Worm (Caenorhabditis elegans) whole organism, L4 larva: Measurements from ENCODE around the gene aex-4.

ENCODE experiments used
- T20F7.1 ChIP-seq: fragments of 200-800 bp; sonication (Bioruptor generic); optimal IDR thresholded peaks from 2 replicates; lab custom pipeline; 2018; ENCODE audit warnings: mild to moderate bottlenecking, missing genetic modification characterization, missing compliant biosample characterization
- T26A8.4 ChIP-seq: fragments of 200-800 bp; sonication (Bioruptor generic); IDR thresholded peaks from 2 replicates; pipeline ENCODE4 v1.3.6; 2022; ENCODE audit warnings: missing genetic modification characterization, missing compliant biosample characterization
- aha-1 ChIP-seq: fragments of 150-350 bp; peaks from one replicate; lab custom pipeline; 2014; ENCODE audit warnings: missing biosample characterization, missing genetic modification characterization
- arid-1 ChIP-seq: fragments of 200-800 bp; sonication (Bioruptor generic); conservative IDR thresholded peaks from 2 replicates; pipeline ENCODE4 v1.3.6; 2022; ENCODE audit warnings: missing genetic modification reagents, missing genetic modification characterization, missing compliant biosample characterization
- ceh-44 ChIP-seq: fragments of 200-800 bp; sonication (Bioruptor generic); IDR thresholded peaks from 2 replicates; pipeline ENCODE4 v1.3.6; 2022; ENCODE audit warnings: missing genetic modification reagents, missing genetic modification characterization, missing compliant biosample characterization
- ceh-62 ChIP-seq: sonication (generic microtip); optimal IDR thresholded peaks from 2 replicates; lab custom pipeline; 2017; ENCODE audit warnings: missing biosample characterization, missing genetic modification characterization
- daf-16 ChIP-seq, 3 experiments: sonication (generic microtip); optimal IDR thresholded peaks; 2 replicates each; lab custom pipeline; 2016 to 2017; ENCODE audit warnings: missing genetic modification characterization in 3 of 3, missing genetic modification reagents in 3 of 3, mild to moderate bottlenecking in 2 of 3, missing compliant biosample characterization in 2 of 3, missing biosample characterization in 1 of 3, moderate library complexity in 1 of 3
- daf-8 ChIP-seq: fragments of 200-800 bp; sonication (Bioruptor generic); IDR thresholded peaks from 2 replicates; pipeline ENCODE4 v1.3.6; 2022; ENCODE audit warnings: missing genetic modification characterization, missing compliant biosample characterization
- dmd-6 ChIP-seq: fragments of 200-800 bp; sonication (Bioruptor generic); IDR thresholded peaks from 2 replicates; pipeline ENCODE4 v1.3.6; 2022; ENCODE audit warnings: missing genetic modification reagents, missing genetic modification characterization, missing compliant biosample characterization
- fkh-10 ChIP-seq: fragments of 150-350 bp; optimal IDR thresholded peaks from 2 replicates; lab custom pipeline; 2014; ENCODE audit warnings: missing biosample characterization, missing genetic modification reagents, missing genetic modification characterization
- gei-8 ChIP-seq: fragments of 200-800 bp; sonication (Bioruptor generic); optimal IDR thresholded peaks from 2 replicates; lab custom pipeline; 2018; ENCODE audit warnings: mild to moderate bottlenecking, missing genetic modification characterization, missing compliant biosample characterization
- hif-1 ChIP-seq, 2 experiments: sonication (generic microtip); optimal IDR thresholded peaks; 2 replicates each; lab custom pipeline; 2016 to 2017; ENCODE audit warnings: missing compliant biosample characterization in 2 of 2, missing genetic modification characterization in 2 of 2, missing genetic modification reagents in 2 of 2, missing genotype in 2 of 2, mild to moderate bottlenecking in 1 of 2
- hlh-11 ChIP-seq: fragments of 200-800 bp; sonication (Bioruptor generic); optimal IDR thresholded peaks from 2 replicates; lab custom pipeline; 2018; ENCODE audit warnings: mild to moderate bottlenecking, missing genetic modification characterization, missing compliant biosample characterization
- hlh-30 ChIP-seq: sonication (generic microtip); optimal IDR thresholded peaks from 2 replicates; lab custom pipeline; 2017; ENCODE audit warnings: antibody characterized with exemption, mild to moderate bottlenecking, missing genetic modification characterization, missing compliant biosample characterization; ENCODE audit not compliant: insufficient read depth
- hmg-1.1 ChIP-seq: fragments of 200-800 bp; sonication (Bioruptor generic); IDR thresholded peaks from 2 replicates; pipeline ENCODE4 v1.3.6; 2022; ENCODE audit warnings: missing genetic modification reagents, missing genetic modification characterization, missing compliant biosample characterization
- lin-1 ChIP-seq: fragments of 200-800 bp; sonication (Bioruptor generic); IDR thresholded peaks from 2 replicates; pipeline ENCODE4 v1.3.6; 2022; ENCODE audit warnings: missing genetic modification reagents, missing genetic modification characterization, missing compliant biosample characterization
- lin-13 ChIP-seq: fragments of 150-350 bp; optimal IDR thresholded peaks from 2 replicates; lab custom pipeline; 2014; ENCODE audit warnings: missing biosample characterization, missing genetic modification reagents, missing genetic modification characterization
- lin-29 ChIP-seq: fragments of 200-800 bp; sonication (Bioruptor generic); IDR thresholded peaks from 2 replicates; pipeline ENCODE4 v1.3.6; 2022; ENCODE audit warnings: missing genetic modification reagents, missing genetic modification characterization, missing compliant biosample characterization
- lin-38 ChIP-seq: fragments of 200-800 bp; sonication (Bioruptor generic); IDR thresholded peaks from 2 replicates; pipeline ENCODE4 v1.3.6; 2022; ENCODE audit warnings: missing genetic modification reagents, missing genetic modification characterization, missing compliant biosample characterization
- lin-39 ChIP-seq: fragments of 150-350 bp; optimal IDR thresholded peaks from 2 replicates; lab custom pipeline; 2014; ENCODE audit warnings: missing biosample characterization, missing genetic modification reagents, missing genetic modification characterization
- mdl-1 ChIP-seq, 2 experiments: fragments of 150-350 bp in 1 of 2; sonication (generic microtip) in 1 of 2; optimal IDR thresholded peaks; 2 replicates each; lab custom pipeline; 2014 to 2017; ENCODE audit warnings: missing biosample characterization in 2 of 2, missing genetic modification characterization in 2 of 2
- mdt-29 ChIP-seq: fragments of 200-800 bp; sonication (Bioruptor generic); IDR thresholded peaks from 2 replicates; pipeline ENCODE4 v1.3.6; 2022; ENCODE audit warnings: missing genetic modification reagents, missing genetic modification characterization, missing compliant biosample characterization
- mep-1 ChIP-seq: fragments of 150-350 bp; sonication (generic microtip); optimal IDR thresholded peaks from 3 replicates; lab custom pipeline; 2014; ENCODE audit warnings: missing biosample characterization, missing genetic modification characterization
- mes-2 ChIP-seq: sonication (generic microtip); optimal IDR thresholded peaks from 2 replicates; lab custom pipeline; 2016; ENCODE audit warnings: missing genotype, mild to moderate bottlenecking, missing genetic modification characterization, missing compliant biosample characterization; ENCODE audit not compliant: poor library complexity, severe bottlenecking
- nhr-10 ChIP-seq: fragments of 150-350 bp; optimal IDR thresholded peaks from 2 replicates; lab custom pipeline; 2014; ENCODE audit warnings: missing biosample characterization, missing genetic modification characterization
- nhr-11 ChIP-seq: fragments of 150-350 bp; optimal IDR thresholded peaks from 2 replicates; lab custom pipeline; 2014; ENCODE audit warnings: missing biosample characterization, missing genetic modification characterization
- nhr-28 ChIP-seq: fragments of 150-350 bp; optimal IDR thresholded peaks from 2 replicates; lab custom pipeline; 2014; ENCODE audit warnings: missing biosample characterization, missing genetic modification characterization
- nhr-42 ChIP-seq: fragments of 200-800 bp; sonication (Bioruptor generic); IDR thresholded peaks from 2 replicates; pipeline ENCODE4 v1.3.6; 2022; ENCODE audit warnings: missing genetic modification characterization, missing compliant biosample characterization
- nhr-48 ChIP-seq: sonication (generic microtip); optimal IDR thresholded peaks from 2 replicates; lab custom pipeline; 2016; ENCODE audit warnings: mild to moderate bottlenecking, missing genetic modification characterization, missing compliant biosample characterization
- nhr-77 ChIP-seq: fragments of 150-350 bp; optimal IDR thresholded peaks from 2 replicates; lab custom pipeline; 2014; ENCODE audit warnings: missing biosample characterization, missing genetic modification characterization
- php-3 ChIP-seq: fragments of 200-800 bp; sonication (Bioruptor generic); IDR thresholded peaks from 2 replicates; pipeline ENCODE4 v1.3.6; 2022; ENCODE audit warnings: missing genetic modification reagents, missing genetic modification characterization, missing compliant biosample characterization
- pqm-1 ChIP-seq: sonication (generic microtip); optimal IDR thresholded peaks from 2 replicates; lab custom pipeline; 2017; ENCODE audit warnings: missing biosample characterization, missing genetic modification characterization
- rbr-2 ChIP-seq: sonication (generic microtip); optimal IDR thresholded peaks from 2 replicates; lab custom pipeline; 2016; ENCODE audit warnings: missing genotype, missing genetic modification characterization, missing compliant biosample characterization
- spr-3 ChIP-seq: fragments of 200-800 bp; sonication (Bioruptor generic); optimal IDR thresholded peaks from 2 replicates; lab custom pipeline; 2018; ENCODE audit warnings: mild to moderate bottlenecking, missing genetic modification characterization, missing compliant biosample characterization
- tra-1 ChIP-seq: fragments of 200-800 bp; sonication (Bioruptor generic); IDR thresholded peaks from 2 replicates; pipeline ENCODE4 v1.3.6; 2022; ENCODE audit warnings: missing genetic modification reagents, missing genetic modification characterization, missing compliant biosample characterization
- zfp-3 ChIP-seq: fragments of 200-800 bp; sonication (Bioruptor generic); conservative IDR thresholded peaks from 2 replicates; pipeline ENCODE4 v1.3.6; 2022; ENCODE audit warnings: missing genetic modification reagents, missing genetic modification characterization, missing compliant biosample characterization
- zip-11 ChIP-seq: fragments of 200-800 bp; sonication (Bioruptor generic); IDR thresholded peaks from 2 replicates; pipeline ENCODE4 v1.3.6; 2022; ENCODE audit warnings: missing genetic modification characterization, missing compliant biosample characterization
- ztf-7 ChIP-seq: fragments of 150-350 bp; optimal IDR thresholded peaks from 2 replicates; lab custom pipeline; 2014; ENCODE audit warnings: missing biosample characterization, missing genetic modification characterization

Gene aex-4

ce11 chrX:3728970-3729369 is at the start of gene aex-4:
aex-4 (plus strand) TSS chrX:3729281.
- TF ChIP-seq aha-1 (tag; lab: Kevin White, UChicago) (peak; percentile 97), mdl-1 (tag; optimal IDR thresholded peaks at IDR 0.05; lab: Kevin White, UChicago) (peak in 1 of 2 experiments; percentile 54), arid-1 (GFP tag; lab: Robert Waterston, UW) (no peak), ceh-62 (tag; lab: Kevin White, UChicago) (no peak), nhr-48 (tag; lab: Kevin White, UChicago) (peak; percentile 54), daf-16 (GFP tag; optimal IDR thresholded peaks at IDR 0.05; lab: Kevin White, UChicago) (no peak), daf-16 (tag; optimal IDR thresholded peaks at IDR 0.05; lab: Kevin White, UChicago) (peak; percentile 89), hlh-11 (peak; percentile 83), pqm-1 (tag; lab: Kevin White, UChicago) (peak; percentile 98), mep-1 (tag; lab: Kevin White, UChicago) (peak; percentile 21), ceh-44 (GFP tag; lab: Robert Waterston, UW) (no peak), fkh-10 (GFP tag; lab: Kevin White, UChicago) (no peak), hif-1 (tag; optimal IDR thresholded peaks at IDR 0.05; lab: Kevin White, UChicago) (peak in 1 of 2 experiments; percentile 93), daf-8 (GFP tag; lab: Robert Waterston, UW) (no peak), php-3 (GFP tag; lab: Robert Waterston, UW) (peak; percentile 75), dmd-6 (GFP tag; lab: Robert Waterston, UW) (peak; percentile 94), T20F7.1 (GFP tag; lab: Kevin White, UChicago) (peak; percentile 6), lin-29 (GFP tag; lab: Robert Waterston, UW) (no peak), lin-13 (GFP tag; lab: Kevin White, UChicago) (peak; percentile 6), nhr-77 (tag; lab: Kevin White, UChicago) (peak; percentile 50), tra-1 (GFP tag; lab: Robert Waterston, UW) (peak; percentile 58), nhr-28 (peak; percentile 93), hlh-30 (tag; lab: Kevin White, UChicago) (peak; percentile 35), gei-8 (GFP tag; lab: Kevin White, UChicago) (no peak), lin-1 (GFP tag; lab: Robert Waterston, UW) (peak; percentile 79), mdt-29 (GFP tag; lab: Robert Waterston, UW) (no peak), T26A8.4 (GFP tag; lab: Robert Waterston, UW) (0 out of 2 replicates have a peak, but pooled peaks have one; percentile 24), lin-38 (GFP tag; lab: Robert Waterston, UW) (no peak)
- TF ChIP-seq, all 104 proteins: peak for 18

- peak; percentile 15 for TF ChIP-seq mes-2 (tag; lab: Kevin White, UChicago)
- no peak for TF ChIP-seq zip-11 (GFP tag; lab: Robert Waterston, UW)
- TF ChIP-seq aha-1 (tag; lab: Kevin White, UChicago), result peak; percentile 91
Measured at ce11 chrX:3680544-3681214, 48.4 kb upstream of the aex-4 start, which contains the start of gene tsp-17. tsp-17 (plus strand) TSS chrX:3681164.

DNA sequence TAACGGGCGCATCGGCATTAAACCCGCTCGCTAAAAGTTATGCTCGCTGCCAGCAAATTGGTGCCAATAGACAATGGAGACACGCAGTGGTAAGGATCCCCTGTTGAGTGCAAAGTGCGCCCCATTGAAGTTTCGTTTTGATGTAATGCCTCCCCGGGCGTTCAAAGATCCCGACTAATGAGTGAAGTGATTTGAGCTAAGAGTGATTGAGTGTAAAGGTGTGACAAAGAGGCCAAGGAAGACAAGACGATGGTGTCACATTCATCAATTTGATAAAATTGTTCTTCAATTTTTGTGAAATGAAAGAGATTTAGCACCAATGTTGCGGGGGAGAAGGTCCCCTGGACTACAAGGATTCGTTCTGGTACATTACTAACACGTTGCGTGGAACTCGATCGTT is 46.0 kb upstream of the aex-4 start:
- TF ChIP-seq hmg-1.1 (GFP tag; lab: Robert Waterston, UW) (no peak), spr-3 (GFP tag; lab: Kevin White, UChicago) (no peak), T20F7.1 (GFP tag; lab: Kevin White, UChicago) (no peak), nhr-11 (no peak), rbr-2 (tag; lab: Kevin White, UChicago) (no peak), nhr-10 (no peak), hlh-30 (tag; lab: Kevin White, UChicago) (no peak), ztf-7 (no peak), nhr-42 (GFP tag; lab: Robert Waterston, UW) (no peak), zfp-3 (GFP tag; lab: Robert Waterston, UW) (no peak), lin-39 (no peak)
